Fruit fly (Drosophila melanogaster): ENCODE data around the gene IFT46.

IFT46 gene

DNA sequence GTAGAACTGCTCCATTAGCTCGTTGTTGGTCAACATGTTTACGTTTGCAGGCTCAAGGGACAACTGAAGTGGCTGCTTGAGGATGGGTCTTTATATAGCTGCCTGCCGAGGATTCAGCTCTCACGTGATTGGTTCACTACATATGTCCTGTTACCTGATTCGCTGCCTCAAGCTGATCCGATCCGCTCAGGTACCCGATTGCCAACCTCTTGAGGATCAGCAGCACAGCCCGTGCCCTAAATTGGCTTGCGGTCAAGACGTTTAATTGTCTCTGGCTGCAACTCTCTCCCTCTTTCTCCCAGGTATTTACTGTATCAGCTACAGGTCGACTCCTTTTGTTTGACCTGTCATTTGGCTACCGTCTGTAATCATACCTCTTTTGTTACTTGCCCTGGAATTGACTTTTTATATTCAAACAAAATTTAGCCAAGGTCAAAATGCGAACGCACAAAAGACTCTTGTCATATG lies 19.0 kb downstream of the IFT46 start, which contains the start of gene amos:
Gene amos (minus strand): TSS at position 51 of the 468 bp plus-strand sequence.
- no peak for TF ChIP-seq Myc (optimal IDR thresholded peaks at IDR 0.05)
- TF ChIP-seq fru (GFP tag; optimal IDR thresholded peaks at IDR 0.05) = no peak
- TF ChIP-seq rgr (GFP tag; optimal IDR thresholded peaks at IDR 0.05) = no peak
- no peak for TF ChIP-seq dmrt93B (GFP tag; optimal IDR thresholded peaks at IDR 0.05)
- TF ChIP-seq Dfd (GFP tag; optimal IDR thresholded peaks at IDR 0.05) = no peak
- TF ChIP-seq GATAd (GFP tag; optimal IDR thresholded peaks at IDR 0.05) = no peak

DNA sequence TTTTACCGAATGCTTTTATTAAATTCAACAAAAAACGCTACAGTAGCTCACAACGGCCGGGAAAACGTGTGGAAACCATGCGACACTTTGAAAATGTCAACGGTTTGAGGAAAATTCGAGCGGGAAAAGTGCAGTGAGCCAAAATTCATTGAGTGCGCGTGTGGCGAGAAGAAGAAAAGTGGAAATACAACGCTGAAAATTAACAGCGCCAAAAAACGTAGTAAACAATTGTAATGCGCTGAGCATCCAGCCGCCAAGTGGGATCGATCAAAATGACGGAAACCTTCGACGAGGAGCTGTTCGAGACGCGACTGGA lies 25.0 kb downstream of the IFT46 start:
- no peak for TF ChIP-seq HLH106 (tag; optimal IDR thresholded peaks at IDR 0.05)
- TF ChIP-seq sv (GFP tag; optimal IDR thresholded peaks at IDR 0.05) = no peak
- TF ChIP-seq woc (GFP tag; optimal IDR thresholded peaks at IDR 0.05) = no peak
- no peak for TF ChIP-seq lola (GFP tag; optimal IDR thresholded peaks at IDR 0.05)
- TF ChIP-seq foxo (GFP tag; optimal IDR thresholded peaks at IDR 0.05) = no peak
- no peak for TF ChIP-seq usp (GFP tag; optimal IDR thresholded peaks at IDR 0.05)
- no peak for TF ChIP-seq rgr (GFP tag; optimal IDR thresholded peaks at IDR 0.05)

DNA sequence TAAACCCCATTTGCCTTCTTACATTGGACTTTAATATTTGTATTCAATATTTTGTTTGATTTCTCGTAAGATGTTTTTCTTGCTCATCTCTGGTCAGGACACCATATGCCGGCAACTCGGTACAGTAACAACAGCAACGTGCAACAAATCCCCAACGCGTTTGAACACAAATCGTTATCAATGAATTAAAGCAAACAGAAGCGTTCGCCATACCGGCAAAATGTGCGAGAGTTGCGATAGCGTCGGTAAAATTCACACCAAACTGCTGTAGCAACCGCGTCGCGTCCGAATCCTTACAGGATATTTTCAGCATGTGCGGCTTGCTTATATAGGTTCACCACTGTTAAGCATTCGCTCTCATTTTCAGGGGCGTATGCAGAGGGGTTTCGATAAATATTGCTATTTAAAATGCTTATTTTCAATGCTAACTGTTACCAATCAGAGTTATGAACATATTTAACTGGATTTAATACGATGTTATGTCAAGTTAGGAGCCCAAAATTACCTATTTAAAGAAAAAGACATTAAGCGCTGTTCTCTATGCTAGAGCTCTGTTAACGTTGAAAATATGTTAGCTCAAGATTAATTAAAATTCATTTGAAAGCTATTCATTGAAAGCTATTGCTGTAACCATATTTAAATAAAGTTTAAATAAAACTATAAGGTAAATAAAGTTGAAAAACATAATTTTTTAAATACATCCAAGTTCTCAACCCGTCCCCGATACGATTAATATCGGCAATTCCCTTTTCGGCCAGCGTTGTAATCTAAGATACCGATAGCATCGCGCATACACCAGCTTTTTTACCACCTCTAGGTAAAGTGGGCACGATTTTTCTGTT lies 25.6 kb downstream of the IFT46 start, which contains the start of the genes Pde11 and CG15160:
Gene Pde11 (minus strand): TSS at position 243 of the 842 bp plus-strand sequence.
Gene CG15160 (plus strand): TSS at position 792 of the 842 bp plus-strand sequence.
- TF ChIP-seq dl (GFP tag; optimal IDR thresholded peaks at IDR 0.05; ENCODE audit: insufficient read depth in 1 of 2, partially characterized antibody in 2 of 2) (no peak), dsf (GFP tag; optimal IDR thresholded peaks at IDR 0.05; ENCODE audit: borderline replicate concordance) (peak; percentile 57), sv (GFP tag; optimal IDR thresholded peaks at IDR 0.05) (peak; percentile 21), psq (GFP tag; optimal IDR thresholded peaks at IDR 0.05) (no peak), Vsx2 (GFP tag; optimal IDR thresholded peaks at IDR 0.05; ENCODE audit: partially characterized antibody) (no peak), CG9705 (GFP tag; optimal IDR thresholded peaks at IDR 0.05) (peak; percentile 38), dmrt93B (GFP tag; optimal IDR thresholded peaks at IDR 0.05) (peak; percentile 31), tai (GFP tag; optimal IDR thresholded peaks at IDR 0.05) (peak; percentile 65), Hr78 (GFP tag; optimal IDR thresholded peaks at IDR 0.05) (no peak), Hnf4 (GFP tag; optimal IDR thresholded peaks at IDR 0.05) (peak; percentile 57), Jra (GFP tag; optimal IDR thresholded peaks at IDR 0.05) (peak; percentile 48), Sp1 (GFP tag; optimal IDR thresholded peaks at IDR 0.05) (no peak), Hr83 (GFP tag; optimal IDR thresholded peaks at IDR 0.05; ENCODE audit: poor library complexity, severe bottlenecking) (peak; percentile 65)

DNA sequence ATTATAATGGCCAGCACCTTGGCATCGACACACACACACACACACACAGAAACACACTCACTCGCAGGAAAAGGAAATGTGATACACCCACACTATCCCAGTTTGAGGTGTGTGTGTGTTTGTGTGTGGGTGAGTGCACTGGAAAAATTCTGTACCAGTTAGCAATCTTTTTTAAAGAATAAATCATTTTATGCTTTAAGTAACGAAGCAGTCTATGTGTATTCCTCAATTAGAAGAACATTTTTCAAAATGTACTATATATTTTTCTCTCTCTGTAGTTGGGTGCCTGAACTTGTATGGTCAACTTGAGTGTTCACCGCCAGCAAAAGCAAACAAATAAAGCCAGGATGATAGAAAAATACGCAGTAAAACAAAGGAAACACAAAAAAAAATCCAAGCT lies 31.3 kb downstream of the IFT46 start:
- TF ChIP-seq brk (GFP tag; optimal IDR thresholded peaks at IDR 0.05) (no peak), Mio (GFP tag; optimal IDR thresholded peaks at IDR 0.05) (no peak), rgr (GFP tag; optimal IDR thresholded peaks at IDR 0.05) (no peak), GATAd (GFP tag; optimal IDR thresholded peaks at IDR 0.05) (no peak), Rel (GFP tag; optimal IDR thresholded peaks at IDR 0.05) (no peak), Rel (tag; optimal IDR thresholded peaks at IDR 0.05) (no peak), Vsx2 (GFP tag; optimal IDR thresholded peaks at IDR 0.05; ENCODE audit: partially characterized antibody) (no peak), Jra (GFP tag; optimal IDR thresholded peaks at IDR 0.05) (no peak), CG9705 (GFP tag; optimal IDR thresholded peaks at IDR 0.05) (no peak), psq (GFP tag; optimal IDR thresholded peaks at IDR 0.05) (no peak), usp (GFP tag; optimal IDR thresholded peaks at IDR 0.05) (no peak)

DNA sequence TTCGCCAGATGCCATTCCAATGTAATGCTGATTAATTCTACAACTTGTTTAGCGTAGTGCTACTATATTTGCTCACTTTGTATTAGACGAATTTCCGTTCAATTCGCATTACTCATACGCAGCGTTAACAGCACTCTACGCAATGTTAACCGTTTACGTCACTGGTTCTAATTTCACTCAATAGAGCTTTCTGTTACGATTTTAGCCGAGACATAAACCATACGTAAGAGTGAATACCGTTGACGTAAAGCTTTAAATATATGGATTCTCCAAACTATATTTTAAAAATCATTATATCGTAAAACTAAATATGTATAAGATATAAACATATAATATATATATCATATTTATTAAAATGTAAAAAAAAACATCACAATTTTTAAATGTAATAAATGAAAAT lies 39.7 kb downstream of the IFT46 start:
- TF ChIP-seq sage (GFP tag; optimal IDR thresholded peaks at IDR 0.05) (no peak), CG32264 (GFP tag; optimal IDR thresholded peaks at IDR 0.05) (no peak), Rel (GFP tag; optimal IDR thresholded peaks at IDR 0.05) (no peak), Rel (tag; optimal IDR thresholded peaks at IDR 0.05) (no peak), OdsH (GFP tag; optimal IDR thresholded peaks at IDR 0.05) (no peak), Hr83 (GFP tag; optimal IDR thresholded peaks at IDR 0.05; ENCODE audit: poor library complexity, severe bottlenecking) (no peak), pan (optimal IDR thresholded peaks at IDR 0.05) (no peak), Sp1 (GFP tag; optimal IDR thresholded peaks at IDR 0.05) (no peak), dmrt93B (GFP tag; optimal IDR thresholded peaks at IDR 0.05) (no peak), Dfd (GFP tag; optimal IDR thresholded peaks at IDR 0.05) (no peak), tai (GFP tag; optimal IDR thresholded peaks at IDR 0.05) (no peak), CrebA (GFP tag; optimal IDR thresholded peaks at IDR 0.05; ENCODE audit: borderline replicate concordance) (no peak), brk (GFP tag; optimal IDR thresholded peaks at IDR 0.05) (no peak), Vsx2 (GFP tag; optimal IDR thresholded peaks at IDR 0.05; ENCODE audit: partially characterized antibody) (no peak)

Data from whole organism, wandering third instar larva.